Fruit fly (Drosophila melanogaster) whole organism, embryonic: Measurements from ENCODE around the gene Tollo.
A peak's percentile ranks its signal among the peaks of the same experiment; 100 is the strongest.

Experiments
- Bgb ChIP-seq: fragments of 200-800 bp; sonication (Bioruptor generic); IDR thresholded peaks from 2 replicates; pipeline ENCODE4 v1.3.6; 2022; ENCODE audit warnings: missing biosample characterization, missing genetic modification characterization; ENCODE audit not compliant: partially characterized antibody
- CG10462 ChIP-seq: fragments of 200-800 bp; sonication (Bioruptor generic); optimal IDR thresholded peaks from 2 replicates; lab custom pipeline; 2016; ENCODE audit warnings: missing biosample characterization, missing genetic modification characterization
- CG11093 ChIP-seq: fragments of 200-800 bp; sonication (Bioruptor generic); IDR thresholded peaks from 3 replicates; pipeline ENCODE4 v1.3.6; 2022; ENCODE audit warnings: missing biosample characterization, missing genetic modification characterization
- CG12104 ChIP-seq: fragments of 200-800 bp; sonication (Bioruptor generic); optimal IDR thresholded peaks from 3 replicates; lab custom pipeline; 2016; ENCODE audit warnings: missing biosample characterization, missing genetic modification characterization
- CG12769 ChIP-seq: fragments of 200-800 bp; sonication (Bioruptor generic); optimal IDR thresholded peaks from 2 replicates; lab custom pipeline; 2019; ENCODE audit warnings: missing biosample characterization, mild to moderate bottlenecking, missing genetic modification characterization, moderate library complexity
- CG14667 ChIP-seq: fragments of 200-800 bp; sonication (Bioruptor generic); IDR thresholded peaks from 2 replicates; pipeline ENCODE4 v1.3.6; 2022; ENCODE audit warnings: missing biosample characterization, missing genetic modification characterization
- CG1529 ChIP-seq: fragments of 200-800 bp; sonication (Bioruptor generic); optimal IDR thresholded peaks from 3 replicates; lab custom pipeline; 2018; ENCODE audit warnings: missing biosample characterization, missing genetic modification characterization
- CG15479 ChIP-seq: fragments of 200-800 bp; sonication (Bioruptor generic); optimal IDR thresholded peaks from 3 replicates; lab custom pipeline; 2019; ENCODE audit warnings: missing biosample characterization, mild to moderate bottlenecking, missing genetic modification characterization, moderate library complexity
- CG17328 ChIP-seq: fragments of 200-800 bp; sonication (Bioruptor generic); IDR thresholded peaks from 2 replicates; pipeline ENCODE4 v1.3.6; 2022; ENCODE audit warnings: missing biosample characterization, missing genetic modification characterization
- CG17829 ChIP-seq: fragments of 200-800 bp; optimal IDR thresholded peaks from 2 replicates; lab custom pipeline; 2019; ENCODE audit warnings: missing biosample characterization, mild to moderate bottlenecking, missing genetic modification characterization, moderate library complexity
- CG18764 ChIP-seq: fragments of 200-800 bp; sonication (Bioruptor generic); optimal IDR thresholded peaks from 3 replicates; lab custom pipeline; 2016; ENCODE audit warnings: missing biosample characterization, missing genetic modification characterization
- CG2120 ChIP-seq: fragments of 200-800 bp; sonication (Bioruptor generic); optimal IDR thresholded peaks from 3 replicates; lab custom pipeline; 2016; ENCODE audit warnings: missing biosample characterization, missing genetic modification characterization
- CG2712 ChIP-seq: fragments of 200-800 bp; optimal IDR thresholded peaks from 3 replicates; lab custom pipeline; 2019; ENCODE audit warnings: missing biosample characterization, mild to moderate bottlenecking, missing genetic modification characterization, moderate library complexity
- CG2889 ChIP-seq: fragments of 200-800 bp; sonication (Bioruptor generic); IDR thresholded peaks from 3 replicates; pipeline ENCODE4 v1.3.6; 2022; ENCODE audit warnings: missing biosample characterization, missing genetic modification characterization
- CG30020 ChIP-seq: fragments of 200-800 bp; optimal IDR thresholded peaks from 2 replicates; lab custom pipeline; 2019; ENCODE audit warnings: missing biosample characterization, mild to moderate bottlenecking, missing genetic modification characterization, moderate library complexity
- CG31224 ChIP-seq: fragments of 200-800 bp; sonication (Bioruptor generic); IDR thresholded peaks from 2 replicates; pipeline ENCODE4 v1.3.6; 2022; ENCODE audit warnings: missing biosample characterization, missing genetic modification characterization
- CG3281 ChIP-seq: fragments of 200-800 bp; sonication (Bioruptor generic); optimal IDR thresholded peaks from 3 replicates; lab custom pipeline; 2017; ENCODE audit warnings: missing biosample characterization, mild to moderate bottlenecking, missing genetic modification characterization
- CG3726 ChIP-seq: fragments of 200-800 bp; sonication (Bioruptor generic); IDR thresholded peaks from 3 replicates; pipeline ENCODE4, ENCODE4 v1.3.6; 2022; ENCODE audit warnings: missing biosample characterization, missing genetic modification characterization
- CG3995 ChIP-seq: fragments of 200-800 bp; sonication (Bioruptor generic); optimal IDR thresholded peaks from 3 replicates; lab custom pipeline; 2016; ENCODE audit warnings: missing biosample characterization, missing genetic modification characterization
- CG42726 ChIP-seq: fragments of 200-800 bp; sonication (Bioruptor generic); IDR thresholded peaks from 2 replicates; pipeline ENCODE4 v1.3.6; 2022; ENCODE audit warnings: missing biosample characterization, missing genetic modification characterization; ENCODE audit not compliant: partially characterized antibody
- CG4617 ChIP-seq: fragments of 200-800 bp; sonication (Bioruptor generic); optimal IDR thresholded peaks from 3 replicates; lab custom pipeline; 2016; ENCODE audit warnings: missing biosample characterization, missing genetic modification characterization, borderline replicate concordance
- CG8924 ChIP-seq: fragments of 200-800 bp; optimal IDR thresholded peaks from 3 replicates; lab custom pipeline; 2019; ENCODE audit warnings: missing biosample characterization, mild to moderate bottlenecking, missing genetic modification characterization, moderate library complexity
- CG8944 ChIP-seq: fragments of 200-800 bp; sonication (Bioruptor generic); optimal IDR thresholded peaks from 3 replicates; lab custom pipeline; 2016; ENCODE audit warnings: missing biosample characterization, missing genetic modification characterization
- Dbx ChIP-seq: fragments of 200-800 bp; sonication (Bioruptor generic); IDR thresholded peaks from 3 replicates; pipeline ENCODE4 v1.3.6; 2022; ENCODE audit warnings: missing biosample characterization, missing genetic modification characterization
- Doc3 ChIP-seq: fragments of 200-800 bp; sonication (Bioruptor generic); IDR thresholded peaks from 3 replicates; pipeline ENCODE4 v1.3.6; 2022; ENCODE audit warnings: missing biosample characterization, missing genetic modification characterization; ENCODE audit not compliant: partially characterized antibody
- E2f2 ChIP-seq: fragments of 200-800 bp; sonication (Bioruptor generic); IDR thresholded peaks from 2 replicates; pipeline ENCODE4 v1.3.6; 2022; ENCODE audit warnings: missing biosample characterization, missing genetic modification characterization
- GATAe ChIP-seq: fragments of 200-800 bp; sonication (Bioruptor generic); conservative IDR thresholded peaks from 2 replicates; pipeline ENCODE4 v1.3.6; 2022; ENCODE audit warnings: missing biosample characterization, missing genetic modification characterization
- HLH54F ChIP-seq: fragments of 200-800 bp; sonication (Bioruptor generic); optimal IDR thresholded peaks from 3 replicates; lab custom pipeline; 2016; ENCODE audit warnings: missing biosample characterization, missing genetic modification characterization
- MESR4 ChIP-seq: fragments of 200-800 bp; sonication (Bioruptor generic); optimal IDR thresholded peaks from 2 replicates; lab custom pipeline; 2018; ENCODE audit warnings: missing biosample characterization, mild to moderate bottlenecking, missing genetic modification characterization, moderate library complexity
- MTF-1 ChIP-seq: fragments of 200-800 bp; sonication (Bioruptor generic); optimal IDR thresholded peaks from 2 replicates; lab custom pipeline; 2018; ENCODE audit warnings: missing biosample characterization, mild to moderate bottlenecking, missing genetic modification characterization, borderline replicate concordance
- NC2α ChIP-seq: fragments of 200-800 bp; sonication (Bioruptor generic); optimal IDR thresholded peaks from 2 replicates; lab custom pipeline; 2016; ENCODE audit warnings: missing biosample characterization, missing genetic modification characterization
- Rx ChIP-seq: fragments of 200-800 bp; sonication (Bioruptor generic); IDR thresholded peaks from 2 replicates; pipeline ENCODE4 v1.3.6; 2022; ENCODE audit warnings: missing biosample characterization, missing genetic modification characterization
- Six4 ChIP-seq: fragments of 200-800 bp; sonication (Bioruptor generic); optimal IDR thresholded peaks from 2 replicates; lab custom pipeline; 2016; ENCODE audit warnings: missing biosample characterization, missing genetic modification characterization
- Sox100B ChIP-seq: fragments of 200-800 bp; sonication (Bioruptor generic); optimal IDR thresholded peaks from 3 replicates; lab custom pipeline; 2018; ENCODE audit warnings: missing biosample characterization, mild to moderate bottlenecking, missing genetic modification characterization
- Trl ChIP-seq, 3 experiments: fragments of >200 bp in 2 of 3; fragments of 200-800 bp in 1 of 3; sonication (Bioruptor generic) in 1 of 3; optimal IDR thresholded peaks; 2 replicates in 1 of 3; 3 replicates in 2 of 3; lab custom pipeline; 2016 to 2017; ENCODE audit warnings: missing biosample characterization in 1 of 3, missing genetic modification characterization in 1 of 3
- Xbp1 ChIP-seq: fragments of 200-800 bp; sonication (Bioruptor generic); optimal IDR thresholded peaks from 3 replicates; lab custom pipeline; 2016; ENCODE audit warnings: missing biosample characterization, mild to moderate bottlenecking, missing genetic modification characterization
- aop ChIP-seq: fragments of 200-800 bp; sonication (Bioruptor generic); IDR thresholded peaks from 2 replicates; pipeline ENCODE4 v1.3.6; 2022; ENCODE audit warnings: missing biosample characterization, missing genetic modification characterization
- bcd ChIP-seq: fragments of 200-800 bp; sonication (Bioruptor generic); optimal IDR thresholded peaks from 2 replicates; lab custom pipeline; 2017; ENCODE audit warnings: missing biosample characterization, mild to moderate bottlenecking, missing genetic modification characterization
- btn ChIP-seq: fragments of 200-800 bp; sonication (Bioruptor generic); optimal IDR thresholded peaks from 2 replicates; lab custom pipeline; 2016; ENCODE audit warnings: missing biosample characterization, missing genetic modification characterization
- cato ChIP-seq: fragments of 200-800 bp; sonication (Bioruptor generic); optimal IDR thresholded peaks from 2 replicates; lab custom pipeline; 2016; ENCODE audit warnings: missing biosample characterization, missing genetic modification characterization, borderline replicate concordance
- gt ChIP-seq: fragments of 200-800 bp; sonication (Bioruptor generic); IDR thresholded peaks from 2 replicates; pipeline ENCODE4 v1.3.6; 2022; ENCODE audit warnings: missing biosample characterization, missing genetic modification characterization
- lmd ChIP-seq: fragments of 200-800 bp; sonication (Bioruptor generic); IDR thresholded peaks from 2 replicates; pipeline ENCODE4 v1.3.6; 2022; ENCODE audit warnings: missing biosample characterization, missing genetic modification characterization
- lov ChIP-seq, 2 experiments: fragments of 200-800 bp in 1 of 2; fragments of >200 bp in 1 of 2; sonication (Bioruptor generic) in 1 of 2; IDR thresholded peaks in 1 of 2; optimal IDR thresholded peaks in 1 of 2; 2 replicates in 1 of 2; 3 replicates in 1 of 2; pipeline versions ENCODE4 v1.3.6 to Lab custom; 2017 to 2022; ENCODE audit warnings: missing biosample characterization in 1 of 2, missing genetic modification characterization in 1 of 2
- pnt ChIP-seq: fragments of 200-800 bp; sonication (Bioruptor generic); optimal IDR thresholded peaks from 3 replicates; lab custom pipeline; 2016; ENCODE audit warnings: missing biosample characterization, missing genetic modification characterization
- shn ChIP-seq: fragments of 200-800 bp; sonication (Bioruptor generic); optimal IDR thresholded peaks from 3 replicates; lab custom pipeline; 2016; ENCODE audit warnings: missing biosample characterization, missing genetic modification characterization
- sr ChIP-seq: fragments of 200-800 bp; sonication (Bioruptor generic); IDR thresholded peaks from 3 replicates; pipeline ENCODE4 v1.3.6; 2022; ENCODE audit warnings: missing biosample characterization, missing genetic modification characterization
- toy ChIP-seq: fragments of 200-800 bp; sonication (Bioruptor generic); IDR thresholded peaks from 2 replicates; pipeline ENCODE4 v1.3.6; 2022; ENCODE audit warnings: missing biosample characterization, missing genetic modification characterization
- wdn ChIP-seq: fragments of 200-800 bp; sonication (Bioruptor generic); IDR thresholded peaks from 2 replicates; pipeline ENCODE4 v1.3.6; 2022; ENCODE audit warnings: missing biosample characterization, missing genetic modification characterization
- zen ChIP-seq: fragments of 200-800 bp; sonication (Bioruptor generic); optimal IDR thresholded peaks from 3 replicates; lab custom pipeline; 2018; ENCODE audit warnings: missing biosample characterization, mild to moderate bottlenecking, missing genetic modification characterization, moderate library complexity

The Tollo gene

dm6 chr3L:15234233-15234778 is 1.1 kb upstream of the Tollo start (continued):
- no peak for TF ChIP-seq btn (GFP tag; lab: Kevin White, UChicago)
- peak; percentile 9 for TF ChIP-seq shn (GFP tag; lab: Kevin White, UChicago)
- TF ChIP-seq CG2120 (GFP tag; lab: Kevin White, UChicago) = peak; percentile 40
- peak; percentile 64; the same call in 1 of the 2 replicates for TF ChIP-seq lmd
- 0 out of 3 replicates have a peak, but pooled peaks have one; percentile 44 for TF ChIP-seq CG2889 (GFP tag; lab: Robert Waterston, UW)
- TF ChIP-seq CG2712 (tag; lab: Kevin White, UChicago) = peak; percentile 8
- TF ChIP-seq CG12104 = no peak
- TF ChIP-seq Six4 (GFP tag; lab: Kevin White, UChicago) = no peak
- no peak for TF ChIP-seq CG8924 (tag; lab: Kevin White, UChicago)
- no peak for TF ChIP-seq CG11093 (GFP tag; lab: Robert Waterston, UW)
- peak; percentile 12 for TF ChIP-seq CG12769 (tag; lab: Kevin White, UChicago)
- TF ChIP-seq CG3281 = peak; percentile 12
- TF ChIP-seq CG10462 (GFP tag; lab: Kevin White, UChicago) = no peak
- TF ChIP-seq wdn (GFP tag; lab: Robert Waterston, UW) = peak; percentile 46; the same call in 1 of the 2 replicates
- TF ChIP-seq NC2α = no peak
- no peak for TF ChIP-seq CG17829 (tag; lab: Kevin White, UChicago)
- peak; percentile 1 for TF ChIP-seq CG8944
- TF ChIP-seq CG18764 (GFP tag; lab: Kevin White, UChicago) = no peak
- TF ChIP-seq pnt = peak; percentile 38
- peak; percentile 44 for TF ChIP-seq bcd (GFP tag; lab: Kevin White, UChicago)
- no peak for TF ChIP-seq CG1529 (GFP tag; lab: Kevin White, UChicago)
- no peak for TF ChIP-seq CG3995
- TF ChIP-seq HLH54F = no peak
- TF ChIP-seq CG17328 = peak; percentile 44
- TF ChIP-seq CG30020 = no peak
- TF ChIP-seq CG3726 (GFP tag; lab: Robert Waterston, UW) = no peak
- peak; percentile 65; the same call in 1 of the 2 replicates for TF ChIP-seq Bgb
- peak; percentile 73 for TF ChIP-seq zen (tag; lab: Kevin White, UChicago)
- no peak for TF ChIP-seq MESR4 (GFP tag; lab: Kevin White, UChicago)
- TF ChIP-seq CG31224 = 0 out of 2 replicates have a peak, but pooled peaks have one; percentile 12
- TF ChIP-seq cato (GFP tag; lab: Kevin White, UChicago) = no peak
- TF ChIP-seq aop (GFP tag; lab: Robert Waterston, UW) = peak; percentile 79
- no peak for TF ChIP-seq CG4617
- TF ChIP-seq gt (GFP tag; lab: Robert Waterston, UW) = no peak; the same call in 1 of the 2 replicates
- no peak for TF ChIP-seq GATAe (GFP tag; lab: Robert Waterston, UW)
- peak; percentile 50 for TF ChIP-seq CG15479 (GFP tag; lab: Kevin White, UChicago)
- TF ChIP-seq Dbx (GFP tag; lab: Robert Waterston, UW) = no peak
- no peak for TF ChIP-seq lov (optimal IDR thresholded peaks at IDR 0.05; lab: Kevin White, UChicago)
- TF ChIP-seq lov (GFP tag; IDR thresholded peaks at IDR 0.05; lab: Robert Waterston, UW) = 0 out of 3 replicates have a peak, but pooled peaks have one; percentile 31
- TF ChIP-seq sr (GFP tag; lab: Robert Waterston, UW) = no peak
- TF ChIP-seq Sox100B (GFP tag; lab: Kevin White, UChicago) = no peak
- no peak for TF ChIP-seq CG14667
- TF ChIP-seq MTF-1 = peak; percentile 38
- peak; percentile 37 for TF ChIP-seq Xbp1 (GFP tag; lab: Kevin White, UChicago)
- no peak; the same call in 1 of the 2 replicates for TF ChIP-seq E2f2
- no peak for TF ChIP-seq Rx (GFP tag; lab: Robert Waterston, UW)
- TF ChIP-seq toy (GFP tag; lab: Robert Waterston, UW) = no peak
- no peak for TF ChIP-seq CG42726 (GFP tag; lab: Robert Waterston, UW)
- no peak for TF ChIP-seq Doc3
- peak; percentile 70 to 73 for TF ChIP-seq Trl (optimal IDR thresholded peaks at IDR 0.05; lab: Kevin White, UChicago)
- TF ChIP-seq Trl (GFP tag; optimal IDR thresholded peaks at IDR 0.05; lab: Kevin White, UChicago) = no peak
